Fruit fly (Drosophila melanogaster): ENCODE measurements around the gene CG8188.

CG8188 gene

DNA sequence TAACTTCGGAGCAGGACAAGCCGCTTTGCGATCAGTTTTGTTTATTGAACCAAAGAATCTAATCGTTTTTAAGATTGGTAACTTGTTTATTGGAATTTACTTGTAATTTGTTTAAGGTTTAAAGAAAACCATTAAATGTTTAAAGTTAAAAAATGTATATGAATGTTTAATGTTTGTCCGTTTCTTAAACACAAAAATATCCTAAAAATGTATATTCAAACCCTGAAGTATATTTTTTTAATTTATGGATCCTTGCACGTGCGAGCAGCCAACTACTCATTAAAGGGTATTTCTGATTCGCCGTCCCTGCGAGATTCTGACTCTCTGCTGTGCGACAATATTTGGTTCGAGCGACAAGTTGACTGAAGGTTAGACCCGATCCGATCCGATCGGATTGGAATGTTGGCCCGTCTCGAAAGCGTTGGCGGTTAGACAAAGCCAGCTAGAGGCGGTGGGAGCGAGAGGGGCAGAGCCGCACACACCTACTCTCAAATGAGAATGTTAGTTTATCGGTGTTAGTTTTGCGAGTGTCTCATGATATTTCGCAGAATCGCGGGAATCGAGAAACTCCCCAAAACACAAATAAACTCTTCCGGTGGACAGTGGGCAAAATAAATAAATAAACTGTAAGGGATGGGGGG, 3.8 kb downstream of the CG8188 start (continued):
- peak; percentile 53 for TF ChIP-seq Chrac-16 (GFP tag; optimal IDR thresholded peaks at IDR 0.05)
- TF ChIP-seq Sry-β (GFP tag; optimal IDR thresholded peaks at IDR 0.05) = no peak
- TF ChIP-seq amos (GFP tag; IDR thresholded peaks at IDR 0.05; ENCODE audit: partially characterized antibody) = no peak; the same call in 1 of the 2 replicates
- TF ChIP-seq CG11093 (GFP tag; IDR thresholded peaks at IDR 0.05) = peak; percentile 74; the same call in 2 of the 3 replicates
- TF ChIP-seq CG12155 (GFP tag; optimal IDR thresholded peaks at IDR 0.05) = peak; percentile 76
- no peak for TF ChIP-seq Elba2 (GFP tag; optimal IDR thresholded peaks at IDR 0.05)
- no peak for TF ChIP-seq hb (GFP tag; IDR thresholded peaks at IDR 0.05; ENCODE audit: partially characterized antibody)
- TF ChIP-seq CG12236 (GFP tag; optimal IDR thresholded peaks at IDR 0.05) = peak; percentile 82
- TF ChIP-seq CG4404 (GFP tag; IDR thresholded peaks at IDR 0.05) = peak; percentile 63
- TF ChIP-seq slp2 (GFP tag; optimal IDR thresholded peaks at IDR 0.05) = peak; percentile 72
- TF ChIP-seq pan (optimal IDR thresholded peaks at IDR 0.05) = no peak
- peak in 1 of 2 experiments; percentile 70 for TF ChIP-seq pan (GFP tag; optimal IDR thresholded peaks at IDR 0.05 in 1 of 2, IDR thresholded peaks at IDR 0.05 in 1 of 2)
- peak; percentile 49 for TF ChIP-seq sima (GFP tag; optimal IDR thresholded peaks at IDR 0.05)
- peak; percentile 85 for TF ChIP-seq CG17385 (GFP tag; optimal IDR thresholded peaks at IDR 0.05)
- TF ChIP-seq usp (GFP tag; optimal IDR thresholded peaks at IDR 0.05) = no peak
- peak; percentile 75 for TF ChIP-seq CG14441 (GFP tag; IDR thresholded peaks at IDR 0.05)
- peak; percentile 67 for TF ChIP-seq pnt (GFP tag; optimal IDR thresholded peaks at IDR 0.05)
- TF ChIP-seq H2.0 (GFP tag; IDR thresholded peaks at IDR 0.05) = peak; percentile 65
- TF ChIP-seq ttk (GFP tag; IDR thresholded peaks at IDR 0.05) = peak; percentile 40; the same call in 1 of the 2 replicates
- TF ChIP-seq CG1602 (GFP tag; optimal IDR thresholded peaks at IDR 0.05) = peak; percentile 82
- TF ChIP-seq GATAe (GFP tag; conservative IDR thresholded peaks at IDR 0.05) = no peak
- peak; percentile 81 for TF ChIP-seq Mad (GFP tag; optimal IDR thresholded peaks at IDR 0.05)
- TF ChIP-seq CG2712 (tag; optimal IDR thresholded peaks at IDR 0.05) = peak; percentile 91
- TF ChIP-seq twi (tag; optimal IDR thresholded peaks at IDR 0.05) = peak; percentile 77
- peak; percentile 82 for TF ChIP-seq Asciz (GFP tag; optimal IDR thresholded peaks at IDR 0.05)
- TF ChIP-seq BEAF-32 (GFP tag; optimal IDR thresholded peaks at IDR 0.05) = peak; percentile 13
- TF ChIP-seq fu2 (GFP tag; optimal IDR thresholded peaks at IDR 0.05) = peak; percentile 62
- TF ChIP-seq jing (GFP tag; optimal IDR thresholded peaks at IDR 0.05) = peak; percentile 47
- peak; percentile 61 for TF ChIP-seq CG8944 (GFP tag; optimal IDR thresholded peaks at IDR 0.05)
- TF ChIP-seq CG7357 (GFP tag; IDR thresholded peaks at IDR 0.05) = peak; percentile 72
- no peak for TF ChIP-seq HLHmδ (GFP tag; optimal IDR thresholded peaks at IDR 0.05)
- TF ChIP-seq tio (GFP tag; optimal IDR thresholded peaks at IDR 0.05) = peak; percentile 87
- 0 out of 2 replicates have a peak, but pooled peaks have one; percentile 39 for TF ChIP-seq ham (GFP tag; IDR thresholded peaks at IDR 0.05)
- no peak for TF ChIP-seq CG7745 (tag; optimal IDR thresholded peaks at IDR 0.05)
- TF ChIP-seq TFAM (GFP tag; optimal IDR thresholded peaks at IDR 0.05) = peak; percentile 33
- TF ChIP-seq Sry-δ (GFP tag; optimal IDR thresholded peaks at IDR 0.05) = peak; percentile 47
- peak; percentile 60 for TF ChIP-seq CG9876 (GFP tag; optimal IDR thresholded peaks at IDR 0.05)
- no peak for TF ChIP-seq Kr (GFP tag; optimal IDR thresholded peaks at IDR 0.05)
- TF ChIP-seq Hr51 (GFP tag; optimal IDR thresholded peaks at IDR 0.05) = peak; percentile 82 to 92
- peak; percentile 45; the same call in 1 of the 3 replicates for TF ChIP-seq Optix (GFP tag; IDR thresholded peaks at IDR 0.05)
- TF ChIP-seq Poxn (GFP tag; IDR thresholded peaks at IDR 0.05) = peak; percentile 44; the same call in 1 of the 2 replicates
- TF ChIP-seq CG30403 (GFP tag; optimal IDR thresholded peaks at IDR 0.05) = peak; percentile 92
- peak; percentile 82 for TF ChIP-seq CG7786 (GFP tag; optimal IDR thresholded peaks at IDR 0.05)
- TF ChIP-seq sens-2 (GFP tag; IDR thresholded peaks at IDR 0.05) = peak; percentile 45; the same call in 1 of the 2 replicates
- TF ChIP-seq D19A (tag; optimal IDR thresholded peaks at IDR 0.05) = peak; percentile 99
- TF ChIP-seq CG7556 (GFP tag; optimal IDR thresholded peaks at IDR 0.05) = peak; percentile 96
- TF ChIP-seq sim (GFP tag; IDR thresholded peaks at IDR 0.05) = peak; percentile 60
- TF ChIP-seq Drgx (GFP tag; IDR thresholded peaks at IDR 0.05) = peak; percentile 85
- peak; percentile 57 for TF ChIP-seq CG18011 (GFP tag; optimal IDR thresholded peaks at IDR 0.05)
- TF ChIP-seq CG2889 (GFP tag; IDR thresholded peaks at IDR 0.05) = peak; percentile 49; the same call in 1 of the 3 replicates
